Fruit fly (Drosophila melanogaster) whole organism, embryonic: ENCODE results near the gene Sam-S.

Source experiments
- Atf-2 ChIP-seq: fragments of 200-800 bp; sonication (Bioruptor generic); optimal IDR thresholded peaks from 2 replicates; lab custom pipeline; 2016; ENCODE audit warnings: missing biosample characterization, missing genetic modification characterization
- Awh ChIP-seq: fragments of 200-800 bp; sonication (Bioruptor generic); IDR thresholded peaks from 2 replicates; pipeline ENCODE4, ENCODE4 v1.3.6; 2022; ENCODE audit warnings: missing biosample characterization, missing genetic modification characterization
- C15 ChIP-seq: fragments of 200-800 bp; sonication (Bioruptor generic); IDR thresholded peaks from 3 replicates; pipeline ENCODE4 v1.3.6; 2022; ENCODE audit warnings: missing biosample characterization, missing genetic modification characterization
- CG10147 ChIP-seq: fragments of 200-800 bp; sonication (Bioruptor generic); optimal IDR thresholded peaks from 2 replicates; lab custom pipeline; 2019; ENCODE audit warnings: missing biosample characterization, mild to moderate bottlenecking, missing genetic modification characterization, moderate library complexity
- CG10267 ChIP-seq: fragments of 200-800 bp; sonication (Bioruptor generic); optimal IDR thresholded peaks from 2 replicates; lab custom pipeline; 2018; ENCODE audit warnings: missing biosample characterization, mild to moderate bottlenecking, missing genetic modification characterization, moderate library complexity
- CG10565 ChIP-seq: fragments of 200-800 bp; sonication (Bioruptor generic); optimal IDR thresholded peaks from 3 replicates; lab custom pipeline; 2016; ENCODE audit warnings: missing biosample characterization, mild to moderate bottlenecking, missing genetic modification characterization
- CG12769 ChIP-seq: fragments of 200-800 bp; sonication (Bioruptor generic); optimal IDR thresholded peaks from 2 replicates; lab custom pipeline; 2019; ENCODE audit warnings: missing biosample characterization, mild to moderate bottlenecking, missing genetic modification characterization, moderate library complexity
- CG13424 ChIP-seq: fragments of 200-800 bp; sonication (Bioruptor generic); optimal IDR thresholded peaks from 2 replicates; lab custom pipeline; 2019; ENCODE audit warnings: missing biosample characterization, mild to moderate bottlenecking, missing genetic modification characterization, moderate library complexity
- CG15696 ChIP-seq: fragments of 200-800 bp; sonication (Bioruptor generic); optimal IDR thresholded peaks from 2 replicates; lab custom pipeline; 2019; ENCODE audit warnings: missing biosample characterization, mild to moderate bottlenecking, missing genetic modification characterization, moderate library complexity
- CG17568 ChIP-seq: fragments of 200-800 bp; sonication (Bioruptor generic); optimal IDR thresholded peaks from 2 replicates; lab custom pipeline; 2018; ENCODE audit warnings: missing biosample characterization, mild to moderate bottlenecking, missing genetic modification characterization, moderate library complexity
- CG1792 ChIP-seq: fragments of 200-800 bp; sonication (Bioruptor generic); optimal IDR thresholded peaks from 2 replicates; lab custom pipeline; 2016; ENCODE audit warnings: missing biosample characterization, missing genetic modification characterization
- CG18262 ChIP-seq: fragments of 200-800 bp; optimal IDR thresholded peaks from 3 replicates; lab custom pipeline; 2019; ENCODE audit warnings: missing biosample characterization, mild to moderate bottlenecking, missing genetic modification characterization, moderate library complexity
- CG2199 ChIP-seq: fragments of 200-800 bp; sonication (Bioruptor generic); IDR thresholded peaks from 3 replicates; pipeline ENCODE4 v1.3.6; 2022; ENCODE audit warnings: missing biosample characterization, missing genetic modification characterization
- CG2875 ChIP-seq: fragments of 200-800 bp; sonication (Bioruptor generic); optimal IDR thresholded peaks from 2 replicates; lab custom pipeline; 2017; ENCODE audit warnings: missing biosample characterization, mild to moderate bottlenecking, missing genetic modification characterization, missing genetic modification reagents
- CG4424 ChIP-seq: fragments of 200-800 bp; sonication (Bioruptor generic); optimal IDR thresholded peaks from 3 replicates; lab custom pipeline; 2016; ENCODE audit warnings: missing biosample characterization, missing genetic modification characterization
- CG6175 ChIP-seq: fragments of 200-800 bp; sonication (Bioruptor generic); IDR thresholded peaks from 3 replicates; pipeline ENCODE4 v1.3.6; 2022; ENCODE audit warnings: missing biosample characterization, missing genetic modification characterization
- CG8290 ChIP-seq, 3 experiments: fragments of 200-800 bp; sonication (Bioruptor generic); optimal IDR thresholded peaks; 2 replicates each; lab custom pipeline; 2016 to 2019; ENCODE audit warnings: missing biosample characterization in 3 of 3, missing genetic modification characterization in 3 of 3, mild to moderate bottlenecking in 2 of 3, moderate library complexity in 1 of 3
- D19A ChIP-seq: fragments of 200-800 bp; optimal IDR thresholded peaks from 3 replicates; lab custom pipeline; 2019; ENCODE audit warnings: missing biosample characterization, mild to moderate bottlenecking, missing genetic modification characterization, moderate library complexity
- HLHmδ ChIP-seq: fragments of 200-800 bp; sonication (Bioruptor generic); optimal IDR thresholded peaks from 2 replicates; lab custom pipeline; 2018; ENCODE audit warnings: missing biosample characterization, mild to moderate bottlenecking, missing genetic modification characterization, moderate library complexity
- Med ChIP-seq: fragments of 200-800 bp; sonication (Bioruptor generic); peaks from one replicate; lab custom pipeline; 2016; ENCODE audit warnings: missing biosample characterization, missing genetic modification characterization, mild to moderate bottlenecking, inconsistent platforms, moderate library complexity
- Rx ChIP-seq: fragments of 200-800 bp; sonication (Bioruptor generic); IDR thresholded peaks from 2 replicates; pipeline ENCODE4 v1.3.6; 2022; ENCODE audit warnings: missing biosample characterization, missing genetic modification characterization
- Sox102F ChIP-seq: fragments of 200-800 bp; sonication (Bioruptor generic); optimal IDR thresholded peaks from 2 replicates; lab custom pipeline; 2018; ENCODE audit warnings: missing biosample characterization, mild to moderate bottlenecking, missing genetic modification characterization, moderate library complexity
- ab ChIP-seq: fragments of 200-800 bp; sonication (Bioruptor generic); optimal IDR thresholded peaks from 2 replicates; lab custom pipeline; 2016; ENCODE audit warnings: missing biosample characterization, missing genetic modification characterization
- abd-A ChIP-seq: fragments of 200-800 bp; sonication (Bioruptor generic); optimal IDR thresholded peaks from 3 replicates; lab custom pipeline; 2019; ENCODE audit warnings: missing biosample characterization, mild to moderate bottlenecking, missing genetic modification characterization, moderate library complexity
- ase ChIP-seq: fragments of 200-800 bp; sonication (Bioruptor generic); IDR thresholded peaks from 3 replicates; pipeline ENCODE4 v1.3.6; 2022; ENCODE audit warnings: missing biosample characterization, missing genetic modification characterization
- ash1 ChIP-seq: fragments of 200-800 bp; sonication (Bioruptor generic); optimal IDR thresholded peaks from 2 replicates; lab custom pipeline; 2018; ENCODE audit warnings: missing biosample characterization, mild to moderate bottlenecking, missing genetic modification characterization
- cato ChIP-seq: fragments of 200-800 bp; sonication (Bioruptor generic); optimal IDR thresholded peaks from 2 replicates; lab custom pipeline; 2016; ENCODE audit warnings: missing biosample characterization, missing genetic modification characterization, borderline replicate concordance
- chm ChIP-seq: fragments of 200-800 bp; sonication (Bioruptor generic); IDR thresholded peaks from 2 replicates; pipeline ENCODE4 v1.3.6; 2022; ENCODE audit warnings: missing biosample characterization, missing genetic modification characterization
- dimm ChIP-seq: fragments of 200-800 bp; sonication (Bioruptor generic); IDR thresholded peaks from 2 replicates; pipeline ENCODE4 v1.3.6; 2022; ENCODE audit warnings: missing biosample characterization, missing genetic modification characterization
- dmrt11E ChIP-seq: fragments of 200-800 bp; sonication (Bioruptor generic); optimal IDR thresholded peaks from 3 replicates; lab custom pipeline; 2018; ENCODE audit warnings: missing biosample characterization, mild to moderate bottlenecking, missing genetic modification characterization, moderate library complexity
- dysf ChIP-seq: fragments of 200-800 bp; sonication (Bioruptor generic); IDR thresholded peaks from 3 replicates; pipeline ENCODE4 v1.3.6; 2022; ENCODE audit warnings: missing biosample characterization, missing genetic modification characterization
- eve ChIP-seq, 2 experiments: fragments of >200 bp; optimal IDR thresholded peaks; 2 replicates each; lab custom pipeline; 2017; ENCODE audit warnings: missing biosample characterization in 2 of 2, missing genetic modification characterization in 2 of 2
- exex ChIP-seq: fragments of 200-800 bp; sonication (Bioruptor generic); optimal IDR thresholded peaks from 4 replicates; lab custom pipeline; 2018; ENCODE audit warnings: missing biosample characterization, mild to moderate bottlenecking, missing genetic modification characterization, moderate library complexity
- gcm ChIP-seq: fragments of 200-800 bp; sonication (Bioruptor generic); optimal IDR thresholded peaks from 2 replicates; lab custom pipeline; 2019; ENCODE audit warnings: missing biosample characterization, mild to moderate bottlenecking, missing genetic modification characterization, moderate library complexity
- gem ChIP-seq: fragments of 200-800 bp; sonication (Bioruptor generic); optimal IDR thresholded peaks from 2 replicates; lab custom pipeline; 2019; ENCODE audit warnings: missing biosample characterization, mild to moderate bottlenecking, missing genetic modification characterization, moderate library complexity
- hbn ChIP-seq: fragments of 200-800 bp; sonication (Bioruptor generic); IDR thresholded peaks from 2 replicates; pipeline ENCODE4 v1.3.6; 2022; ENCODE audit warnings: missing biosample characterization, missing genetic modification characterization; ENCODE audit not compliant: partially characterized antibody
- inv ChIP-seq: fragments of 200-800 bp; sonication (Bioruptor generic); IDR thresholded peaks from 2 replicates; pipeline ENCODE4 v1.3.6; 2022; ENCODE audit warnings: missing biosample characterization, missing genetic modification characterization; ENCODE audit not compliant: partially characterized antibody
- kah ChIP-seq: fragments of 200-800 bp; sonication (Bioruptor generic); optimal IDR thresholded peaks from 2 replicates; lab custom pipeline; 2018; ENCODE audit warnings: missing biosample characterization, mild to moderate bottlenecking, missing genetic modification characterization
- kni ChIP-seq: fragments of 200-800 bp; sonication (Bioruptor generic); optimal IDR thresholded peaks from 3 replicates; lab custom pipeline; 2017; ENCODE audit warnings: mild to moderate bottlenecking, missing biosample characterization, missing genetic modification reagents, missing genetic modification characterization
- mirr ChIP-seq: fragments of 200-800 bp; sonication (Bioruptor generic); optimal IDR thresholded peaks from 3 replicates; lab custom pipeline; 2018; ENCODE audit warnings: missing biosample characterization, mild to moderate bottlenecking, missing genetic modification characterization
- nmo ChIP-seq: fragments of 200-800 bp; sonication (Bioruptor generic); optimal IDR thresholded peaks from 2 replicates; lab custom pipeline; 2018; ENCODE audit warnings: missing biosample characterization, mild to moderate bottlenecking, missing genetic modification characterization, moderate library complexity
- p53 ChIP-seq: fragments of 200-800 bp; sonication (Bioruptor generic); optimal IDR thresholded peaks from 2 replicates; lab custom pipeline; 2016; ENCODE audit warnings: missing biosample characterization, missing genetic modification characterization
- phol ChIP-seq: fragments of 200-800 bp; sonication (Bioruptor generic); optimal IDR thresholded peaks from 3 replicates; lab custom pipeline; 2018; ENCODE audit warnings: missing biosample characterization, mild to moderate bottlenecking, missing genetic modification characterization, moderate library complexity
- pros ChIP-seq: fragments of 200-800 bp; sonication (Bioruptor generic); optimal IDR thresholded peaks from 3 replicates; lab custom pipeline; 2019; ENCODE audit warnings: missing biosample characterization, mild to moderate bottlenecking, missing genetic modification characterization, moderate library complexity
- pum ChIP-seq: fragments of 200-800 bp; sonication (Bioruptor generic); optimal IDR thresholded peaks from 2 replicates; lab custom pipeline; 2016; ENCODE audit warnings: missing biosample characterization, missing genetic modification characterization
- pzg ChIP-seq: fragments of 200-800 bp; sonication (Bioruptor generic); optimal IDR thresholded peaks from 3 replicates; lab custom pipeline; 2018; ENCODE audit warnings: missing biosample characterization, mild to moderate bottlenecking, missing genetic modification characterization, moderate library complexity
- ranshi ChIP-seq: fragments of 200-800 bp; sonication (Bioruptor generic); IDR thresholded peaks from 2 replicates; pipeline ENCODE4 v1.3.6; 2022; ENCODE audit warnings: missing biosample characterization, missing genetic modification characterization
- sd ChIP-seq: fragments of 200-800 bp; sonication (Bioruptor generic); optimal IDR thresholded peaks from 3 replicates; lab custom pipeline; 2018; ENCODE audit warnings: missing biosample characterization, mild to moderate bottlenecking, missing genetic modification characterization, moderate library complexity
- seq ChIP-seq: fragments of 200-800 bp; sonication (Bioruptor generic); IDR thresholded peaks from 2 replicates; pipeline ENCODE4 v1.3.6; 2022; ENCODE audit warnings: missing biosample characterization, missing genetic modification characterization
- ssp ChIP-seq: fragments of 200-800 bp; sonication (Bioruptor generic); IDR thresholded peaks from 2 replicates; pipeline ENCODE4 v1.3.6; 2022; ENCODE audit warnings: missing biosample characterization, missing genetic modification characterization
- tna ChIP-seq: fragments of 200-800 bp; sonication (Bioruptor generic); IDR thresholded peaks from 2 replicates; pipeline ENCODE4 v1.3.6; 2022; ENCODE audit warnings: missing biosample characterization, missing genetic modification characterization; ENCODE audit not compliant: partially characterized antibody

Sam-S gene

DNA sequence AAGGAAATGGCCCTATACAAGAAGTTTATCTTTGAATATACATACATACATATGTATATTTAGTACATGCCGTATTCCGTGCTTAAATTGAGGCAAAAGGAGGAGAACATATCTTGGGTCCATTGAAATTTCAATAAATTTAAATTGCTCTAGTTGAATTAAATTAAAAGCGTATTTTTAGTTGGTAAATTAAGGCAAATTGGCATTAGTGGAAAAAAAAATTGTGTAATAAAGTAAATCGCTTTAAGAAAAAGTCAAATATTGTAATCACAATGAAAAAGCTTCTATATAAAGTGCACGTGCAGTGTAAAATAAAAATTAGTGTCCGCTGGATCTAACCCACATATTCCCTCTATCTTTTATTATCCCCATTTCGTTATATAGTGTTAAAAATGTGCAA, 55.5 kb downstream of the Sam-S start:
- TF ChIP-seq Sox102F (GFP tag; lab: Kevin White, UChicago), result peak; percentile 2
- TF ChIP-seq abd-A, result no peak
- peak; percentile 2 for TF ChIP-seq nmo (GFP tag; lab: Kevin White, UChicago)
- no peak for TF ChIP-seq p53 (GFP tag; lab: Kevin White, UChicago)
- TF ChIP-seq ssp (GFP tag; lab: Robert Waterston, UW), result no peak
- TF ChIP-seq pros (GFP tag; lab: Kevin White, UChicago), result no peak
- no peak for TF ChIP-seq seq (GFP tag; lab: Robert Waterston, UW)
- TF ChIP-seq dimm (GFP tag; lab: Robert Waterston, UW), result no peak
- no peak for TF ChIP-seq phol
- TF ChIP-seq CG10565 (GFP tag; lab: Kevin White, UChicago), result no peak
- TF ChIP-seq CG6175 (GFP tag; lab: Robert Waterston, UW), result no peak
- TF ChIP-seq gcm (GFP tag; lab: Kevin White, UChicago), result no peak
- no peak for TF ChIP-seq CG10147 (GFP tag; lab: Kevin White, UChicago)
- TF ChIP-seq Atf-2, result no peak
- TF ChIP-seq kni (GFP tag; lab: Kevin White, UChicago), result no peak
- TF ChIP-seq kah (GFP tag; lab: Kevin White, UChicago), result no peak
- no peak for TF ChIP-seq tna (GFP tag; lab: Robert Waterston, UW)
- TF ChIP-seq eve (GFP tag; optimal IDR thresholded peaks at IDR 0.05; lab: Kevin White, UChicago), result peak in 1 of 2 experiments; percentile 69
- no peak for TF ChIP-seq CG4424 (GFP tag; lab: Kevin White, UChicago)
- peak; percentile 35 for TF ChIP-seq gem (tag; lab: Kevin White, UChicago)
- TF ChIP-seq sd (tag; lab: Kevin White, UChicago), result no peak
- peak; percentile 59 for TF ChIP-seq D19A (tag; lab: Kevin White, UChicago)
- TF ChIP-seq chm (GFP tag; lab: Robert Waterston, UW), result no peak
- no peak for TF ChIP-seq Awh
- no peak for TF ChIP-seq ranshi (GFP tag; lab: Robert Waterston, UW)
- no peak for TF ChIP-seq pum
- no peak for TF ChIP-seq ase (GFP tag; lab: Robert Waterston, UW)
- no peak for TF ChIP-seq CG17568 (GFP tag; lab: Kevin White, UChicago)
- no peak for TF ChIP-seq CG15696 (tag; lab: Kevin White, UChicago)
- TF ChIP-seq CG13424, result no peak
- TF ChIP-seq Rx (GFP tag; lab: Robert Waterston, UW), result no peak
- TF ChIP-seq dmrt11E, result peak; percentile 11
- no peak for TF ChIP-seq CG2199
- TF ChIP-seq CG18262 (tag; lab: Kevin White, UChicago), result peak; percentile 14
- no peak for TF ChIP-seq CG10267
- no peak for TF ChIP-seq CG1792 (GFP tag; lab: Kevin White, UChicago)
- no peak for TF ChIP-seq HLHmδ (GFP tag; lab: Kevin White, UChicago)
- TF ChIP-seq CG8290 (GFP tag; optimal IDR thresholded peaks at IDR 0.05; lab: Kevin White, UChicago), result no peak
- TF ChIP-seq CG8290 (tag; optimal IDR thresholded peaks at IDR 0.05; lab: Kevin White, UChicago), result no peak
- no peak for TF ChIP-seq cato (GFP tag; lab: Kevin White, UChicago)
- TF ChIP-seq inv (GFP tag; lab: Robert Waterston, UW), result no peak

DNA sequence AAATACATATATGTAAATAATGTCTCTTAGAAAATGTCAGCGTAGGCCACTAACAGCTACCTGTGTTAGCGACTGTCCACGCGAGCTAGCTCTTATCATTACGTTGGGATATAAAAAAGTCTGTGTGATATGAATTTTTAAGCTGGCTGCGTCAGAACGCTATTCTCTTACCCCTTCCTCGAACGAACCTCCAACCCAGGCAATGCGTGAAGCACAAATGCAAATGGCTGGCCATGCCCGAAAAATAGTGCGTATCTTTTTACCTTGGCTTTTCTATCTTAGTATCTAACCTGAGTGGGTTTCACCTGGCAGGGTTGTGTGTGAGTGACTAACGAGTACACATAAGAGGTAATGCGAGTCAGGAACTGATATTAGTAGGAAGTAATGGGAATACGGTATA, 56.5 kb downstream of the Sam-S start:
- TF ChIP-seq hbn (GFP tag; lab: Robert Waterston, UW) (no peak), pzg (GFP tag; lab: Kevin White, UChicago) (no peak), dysf (no peak), C15 (GFP tag; lab: Robert Waterston, UW) (no peak), ab (no peak), mirr (peak; percentile 66), ash1 (peak; percentile 63), CG2875 (GFP tag; lab: Kevin White, UChicago) (no peak), exex (tag; lab: Kevin White, UChicago) (peak; percentile 16), CG12769 (tag; lab: Kevin White, UChicago) (peak; percentile 3), CG8290 (GFP tag; optimal IDR thresholded peaks at IDR 0.05; lab: Kevin White, UChicago) (no peak), CG8290 (tag; optimal IDR thresholded peaks at IDR 0.05; lab: Kevin White, UChicago) (peak in 1 of 2 experiments; percentile 30), kni (GFP tag; lab: Kevin White, UChicago) (peak; percentile 64), Med (GFP tag; lab: Kevin White, UChicago) (peak; percentile 74)
